Worm (Caenorhabditis elegans) whole organism, L3 larva: ENCODE results near the gene che-2.

Source experiments
- ZK546.5 ChIP-seq: sonication (generic microtip); optimal IDR thresholded peaks from 2 replicates; lab custom pipeline; 2017; ENCODE audit warnings: missing biosample characterization, missing genetic modification characterization
- ama-1 ChIP-seq: fragments of 150-350 bp; optimal IDR thresholded peaks from 2 replicates; lab custom pipeline; 2018
- egl-27 ChIP-seq: sonication (generic microtip); optimal IDR thresholded peaks from 4 replicates; lab custom pipeline; 2017; ENCODE audit warnings: missing biosample characterization, missing genetic modification reagents, missing genetic modification characterization
- elt-3 ChIP-seq, 3 experiments: fragments of 150-350 bp in 1 of 3; sonication (generic microtip) in 2 of 3; optimal IDR thresholded peaks; 2 replicates in 2 of 3; 4 replicates in 1 of 3; lab custom pipeline; 2014 to 2017; ENCODE audit warnings: missing biosample characterization in 3 of 3, missing genetic modification characterization in 3 of 3
- fkh-10 ChIP-seq: sonication (generic microtip); optimal IDR thresholded peaks from 2 replicates; lab custom pipeline; 2017; ENCODE audit warnings: missing biosample characterization, missing genetic modification reagents, missing genetic modification characterization
- lin-15B ChIP-seq: fragments of 150-350 bp; optimal IDR thresholded peaks from 2 replicates; lab custom pipeline; 2014; ENCODE audit warnings: missing biosample characterization, missing genetic modification characterization
- mml-1 ChIP-seq: fragments of 150-350 bp; sonication (generic microtip); optimal IDR thresholded peaks from 3 replicates; lab custom pipeline; 2014; ENCODE audit warnings: missing biosample characterization, missing genetic modification characterization
- nfya-1 ChIP-seq: sonication (generic microtip); optimal IDR thresholded peaks from 2 replicates; lab custom pipeline; 2017; ENCODE audit warnings: missing genetic modification characterization, mild to moderate bottlenecking, missing compliant biosample characterization, antibody characterized with exemption, moderate library complexity; ENCODE audit not compliant: insufficient read depth
- nhr-12 ChIP-seq: fragments of 150-350 bp; optimal IDR thresholded peaks from 2 replicates; lab custom pipeline; 2014; ENCODE audit warnings: missing biosample characterization, missing genetic modification characterization
- nhr-25 ChIP-seq: sonication (generic microtip); optimal IDR thresholded peaks from 2 replicates; lab custom pipeline; 2017; ENCODE audit warnings: missing biosample characterization, missing genetic modification characterization
- unc-39 ChIP-seq: sonication (generic microtip); optimal IDR thresholded peaks from 4 replicates; lab custom pipeline; 2017; ENCODE audit warnings: missing biosample characterization, missing genetic modification characterization
- unc-62 ChIP-seq: fragments of 150-350 bp; sonication (generic microtip); optimal IDR thresholded peaks from 4 replicates; lab custom pipeline; 2014; ENCODE audit warnings: missing biosample characterization, missing genetic modification reagents, missing genetic modification characterization

DNA sequence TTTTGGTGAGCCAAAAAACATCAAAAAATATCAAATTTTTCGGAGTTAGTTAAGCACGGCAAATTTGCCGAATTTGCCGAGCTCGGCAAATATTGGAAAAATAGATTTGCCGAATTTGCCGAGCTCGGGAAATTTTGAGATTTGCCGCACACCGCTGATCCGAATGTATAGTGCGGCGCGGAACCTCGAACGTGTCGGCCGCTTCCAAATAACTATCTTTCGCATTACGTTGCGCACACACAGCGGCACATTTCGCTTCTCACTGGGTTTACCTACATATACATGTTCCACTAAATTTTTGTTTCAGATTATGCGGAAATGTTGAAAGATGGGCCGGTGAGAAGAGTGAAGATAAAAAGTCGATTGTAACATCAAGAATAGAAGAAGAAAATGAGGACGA lies 15.5 kb downstream of the che-2 start:
- TF ChIP-seq unc-39 (tag; lab: Kevin White, UChicago): no peak
- TF ChIP-seq nfya-1 (tag; lab: Kevin White, UChicago): no peak
- TF ChIP-seq egl-27 (tag; lab: Kevin White, UChicago): no peak
- TF ChIP-seq fkh-10: no peak
- no peak for TF ChIP-seq mml-1
- TF ChIP-seq nhr-12: no peak
- TF ChIP-seq nhr-25 (tag; lab: Kevin White, UChicago): no peak
- TF ChIP-seq ama-1 (lab: Kevin White, UChicago): no peak
- TF ChIP-seq ZK546.5 (tag; lab: Kevin White, UChicago): no peak
- no peak for TF ChIP-seq lin-15B (tag; lab: Kevin White, UChicago)
- TF ChIP-seq unc-62 (GFP tag; lab: Kevin White, UChicago): no peak
- no peak for TF ChIP-seq elt-3 (tag; optimal IDR thresholded peaks at IDR 0.05; lab: Kevin White, UChicago)
